Fruit fly (Drosophila melanogaster): ENCODE results near the gene hd.

dm6 chr3R:5327911-5328310 lies 46.9 kb downstream of the hd start:
- no peak for TF ChIP-seq CG3919 (GFP tag; optimal IDR thresholded peaks at IDR 0.05)
- no peak for TF ChIP-seq Sox14 (GFP tag; optimal IDR thresholded peaks at IDR 0.05)
- peak; percentile 81 for TF ChIP-seq svp (GFP tag)
- no peak for TF ChIP-seq CG1621 (tag; optimal IDR thresholded peaks at IDR 0.05)
- no peak for TF ChIP-seq cyc (GFP tag; optimal IDR thresholded peaks at IDR 0.05)
- no peak for TF ChIP-seq Hr4 (GFP tag; optimal IDR thresholded peaks at IDR 0.05)
- TF ChIP-seq ss (GFP tag; optimal IDR thresholded peaks at IDR 0.05): no peak
- TF ChIP-seq fd85E (GFP tag; optimal IDR thresholded peaks at IDR 0.05): no peak
- TF ChIP-seq spab (GFP tag; optimal IDR thresholded peaks at IDR 0.05): no peak
